Worm (Caenorhabditis elegans): ENCODE results near the gene str-40.

DNA sequence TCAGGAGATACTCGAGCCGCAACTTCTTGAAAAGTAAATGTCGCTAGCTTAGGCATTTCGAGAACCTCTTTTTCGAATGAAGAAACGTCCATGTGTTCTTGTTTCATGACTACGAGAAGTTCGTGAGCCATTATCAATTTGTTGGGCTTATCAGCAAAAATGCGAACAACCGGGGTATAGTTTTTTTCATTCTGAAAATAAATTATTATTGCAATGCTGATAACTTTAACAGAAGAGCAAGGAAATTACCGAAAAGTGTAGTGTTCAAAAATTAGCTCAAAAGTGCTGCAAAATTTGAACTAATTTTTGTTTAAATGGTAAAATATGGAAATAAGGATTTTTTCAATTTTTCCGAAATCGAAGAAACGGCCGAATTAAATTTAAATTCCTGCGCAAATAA lies 43.2 kb upstream of the str-40 start:
- TF ChIP-seq unc-62 (GFP tag; optimal IDR thresholded peaks at IDR 0.05) = no peak
- no peak for TF ChIP-seq ztf-11 (tag; optimal IDR thresholded peaks at IDR 0.05)
- no peak for TF ChIP-seq pha-4 (tag; optimal IDR thresholded peaks at IDR 0.05)
- no peak for TF ChIP-seq lin-13 (tag; optimal IDR thresholded peaks at IDR 0.05)
- no peak for TF ChIP-seq sem-2 (GFP tag; optimal IDR thresholded peaks at IDR 0.05)
